Worm (Caenorhabditis elegans): ENCODE results near the gene Y51H7BR.8.

Y51H7BR.8 gene

DNA sequence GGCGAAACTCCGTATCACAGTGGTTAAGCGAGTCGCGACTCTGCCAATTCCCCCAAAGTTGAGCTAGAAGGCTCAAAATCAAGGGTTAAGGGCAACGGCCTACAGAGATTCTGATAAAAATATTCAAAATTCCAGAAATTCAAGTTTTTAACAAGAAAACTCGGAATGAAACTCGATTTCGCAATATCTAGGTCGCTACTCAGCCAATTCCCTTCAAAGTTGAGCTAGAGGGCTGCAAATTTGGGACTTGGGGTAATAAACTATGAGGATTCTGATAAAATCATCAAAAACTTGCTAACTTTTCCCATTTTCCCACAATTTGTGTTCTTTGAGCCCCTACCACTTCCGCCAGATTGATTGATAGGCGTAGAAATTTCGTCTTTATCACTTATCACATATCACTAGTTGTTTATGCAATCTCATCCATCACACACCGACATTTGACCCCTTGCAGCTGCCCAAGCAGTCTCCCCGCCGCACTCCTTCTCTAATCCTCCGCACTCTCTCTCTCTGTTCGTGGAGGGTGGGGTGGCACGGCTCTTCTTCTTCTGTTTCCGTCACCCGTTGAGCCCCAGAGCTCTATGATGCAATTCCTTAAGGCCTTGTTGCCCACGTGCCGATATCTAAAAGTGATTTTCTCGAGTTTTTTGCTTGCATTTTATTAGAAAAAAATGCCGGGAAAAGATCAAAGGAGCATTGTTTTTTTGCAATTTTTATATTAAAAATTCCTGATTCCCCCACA lies 17.2 kb upstream of the Y51H7BR.8 start (continued):
- TF ChIP-seq mdl-1 (tag; optimal IDR thresholded peaks at IDR 0.05) (peak; percentile 55 to 82), R02D3.7 (tag; optimal IDR thresholded peaks at IDR 0.05) (no peak), nhr-11 (tag; optimal IDR thresholded peaks at IDR 0.05) (peak; percentile 36), lim-7 (GFP tag; IDR thresholded peaks at IDR 0.05) (no peak), arid-1 (GFP tag; conservative IDR thresholded peaks at IDR 0.05) (no peak), nhr-25 (tag; optimal IDR thresholded peaks at IDR 0.05; ENCODE audit: borderline replicate concordance, insufficient read depth) (no peak), vab-7 (GFP tag; IDR thresholded peaks at IDR 0.05) (no peak), ceh-44 (GFP tag; IDR thresholded peaks at IDR 0.05) (no peak), hmg-1.1 (GFP tag; IDR thresholded peaks at IDR 0.05) (peak; percentile 72), hlh-11 (tag; optimal IDR thresholded peaks at IDR 0.05) (peak; percentile 63), mxl-3 (GFP tag; optimal IDR thresholded peaks at IDR 0.05) (peak; percentile 65), F44E2.7 (GFP tag; IDR thresholded peaks at IDR 0.05) (no peak), D1046.2 (GFP tag; IDR thresholded peaks at IDR 0.05) (no peak), mdt-29 (GFP tag; IDR thresholded peaks at IDR 0.05) (no peak), Y5F2A.4 (GFP tag; optimal IDR thresholded peaks at IDR 0.05) (no peak), cey-2 (tag; optimal IDR thresholded peaks at IDR 0.05; ENCODE audit: borderline replicate concordance, insufficient read depth) (no peak), dmd-8 (GFP tag; IDR thresholded peaks at IDR 0.05) (no peak), ceh-32 (tag; optimal IDR thresholded peaks at IDR 0.05; ENCODE audit: poor library complexity) (no peak)

DNA sequence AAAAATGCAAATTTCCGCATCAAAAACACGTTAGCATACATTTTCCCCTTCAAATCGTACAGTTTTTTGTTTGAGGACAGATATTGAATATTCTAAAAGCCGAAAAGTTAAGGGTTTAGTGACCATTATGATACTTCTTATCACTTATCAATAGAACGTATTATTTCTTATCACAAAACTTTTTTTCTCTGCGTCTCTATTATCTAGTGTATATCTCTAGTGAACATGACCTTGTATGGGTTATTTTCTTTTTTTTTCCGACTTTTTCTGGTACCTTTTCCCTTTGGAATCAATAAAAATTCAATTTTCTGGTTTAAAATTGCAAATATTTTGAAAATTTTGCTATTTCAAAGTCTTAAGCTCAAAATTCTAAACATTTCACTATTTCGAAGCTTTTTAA lies 15.4 kb upstream of the Y51H7BR.8 start:
- TF ChIP-seq dmd-6 (GFP tag; IDR thresholded peaks at IDR 0.05) = peak; percentile 28; the same call in 1 of the 2 replicates
- no peak for TF ChIP-seq nhr-102 (tag; optimal IDR thresholded peaks at IDR 0.05)
- peak; percentile 73 for TF ChIP-seq nhr-28 (tag; optimal IDR thresholded peaks at IDR 0.05)
- peak in 1 of 2 experiments; percentile 67 for TF ChIP-seq unc-62 (GFP tag; optimal IDR thresholded peaks at IDR 0.05 in 1 of 2)
- TF ChIP-seq unc-62 (tag; optimal IDR thresholded peaks at IDR 0.05) = no peak
- TF ChIP-seq dve-1 (tag; optimal IDR thresholded peaks at IDR 0.05; ENCODE audit: insufficient read depth) = peak; percentile 60
- peak in 1 of 2 experiments; percentile 1 for TF ChIP-seq lsy-2 (tag; optimal IDR thresholded peaks at IDR 0.05)
- TF ChIP-seq fos-1 (tag; optimal IDR thresholded peaks at IDR 0.05) = no peak
- no peak for TF ChIP-seq hlh-30 (tag; optimal IDR thresholded peaks at IDR 0.05; ENCODE audit: insufficient read depth)
- TF ChIP-seq daf-16 (GFP tag; optimal IDR thresholded peaks at IDR 0.05) = no peak
- TF ChIP-seq daf-16 (tag; optimal IDR thresholded peaks at IDR 0.05) = peak; percentile 33
- TF ChIP-seq ceh-62 (tag; optimal IDR thresholded peaks at IDR 0.05) = no peak
- TF ChIP-seq ceh-44 (GFP tag; IDR thresholded peaks at IDR 0.05) = no peak
- no peak for TF ChIP-seq tra-1 (GFP tag; IDR thresholded peaks at IDR 0.05)
- TF ChIP-seq daf-12 (tag; optimal IDR thresholded peaks at IDR 0.05) = no peak
- no peak for TF ChIP-seq lin-39 (tag; optimal IDR thresholded peaks at IDR 0.05)
- TF ChIP-seq mxl-3 (GFP tag; optimal IDR thresholded peaks at IDR 0.05) = no peak
- peak; percentile 19 for TF ChIP-seq pqm-1 (tag; optimal IDR thresholded peaks at IDR 0.05)
- TF ChIP-seq lin-29 (GFP tag; IDR thresholded peaks at IDR 0.05) = no peak
- TF ChIP-seq mep-1 (tag; optimal IDR thresholded peaks at IDR 0.05) = no peak
- TF ChIP-seq mxl-2 (GFP tag; conservative IDR thresholded peaks at IDR 0.05) = no peak

DNA sequence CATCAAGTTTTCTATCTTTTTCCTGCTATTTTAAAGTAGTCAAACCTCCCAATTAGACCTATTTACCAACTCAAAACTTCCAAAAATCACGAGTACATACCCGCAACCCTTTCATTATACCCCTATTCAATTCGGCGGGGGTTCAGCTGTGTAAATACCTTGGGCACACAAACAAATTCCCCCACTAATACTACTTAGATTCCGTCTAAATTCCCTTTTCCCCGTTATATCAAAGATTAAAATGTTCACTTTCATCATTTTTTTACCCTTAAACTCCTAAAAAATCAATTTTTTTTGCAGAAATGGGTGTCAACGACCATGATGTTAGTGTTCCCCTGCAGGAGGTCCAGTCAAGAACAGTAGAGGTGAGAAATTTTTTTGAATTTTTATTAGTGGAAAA lies 14.7 kb upstream of the Y51H7BR.8 start, which contains the start of gene fdgt-1:
fdgt-1 (plus strand) TSS at position 301 of the 400 bp plus-strand sequence.
- TF ChIP-seq aly-2 (tag; optimal IDR thresholded peaks at IDR 0.05) (no peak), lim-7 (GFP tag; IDR thresholded peaks at IDR 0.05) (no peak), ceh-82 (tag; optimal IDR thresholded peaks at IDR 0.05) (no peak), nhr-48 (tag; optimal IDR thresholded peaks at IDR 0.05) (no peak), mes-2 (tag; optimal IDR thresholded peaks at IDR 0.05; ENCODE audit: poor library complexity, severe bottlenecking) (no peak), nhr-25 (tag; optimal IDR thresholded peaks at IDR 0.05; ENCODE audit: borderline replicate concordance, insufficient read depth) (no peak), Y105C5A.15 (GFP tag; IDR thresholded peaks at IDR 0.05) (no peak), T26A8.4 (GFP tag; IDR thresholded peaks at IDR 0.05) (no peak), nhr-6 (tag; optimal IDR thresholded peaks at IDR 0.05) (no peak), madf-9 (GFP tag; conservative IDR thresholded peaks at IDR 0.05) (no peak), egl-43 (GFP tag; IDR thresholded peaks at IDR 0.05) (no peak), F37D6.2 (tag; optimal IDR thresholded peaks at IDR 0.05) (no peak), hlh-30 (tag; optimal IDR thresholded peaks at IDR 0.05; ENCODE audit: insufficient read depth) (no peak), lsy-2 (tag; optimal IDR thresholded peaks at IDR 0.05) (no peak), nhr-76 (tag; optimal IDR thresholded peaks at IDR 0.05) (no peak), zip-2 (tag; optimal IDR thresholded peaks at IDR 0.05) (no peak)

Measured in whole organism, L4 larva.